Worm (Caenorhabditis elegans): ENCODE results near the gene snr-5.

ce11 chrIII:7832473-7832872 is 29.4 kb upstream of the snr-5 start:
- no peak for TF ChIP-seq nhr-90 (tag; optimal IDR thresholded peaks at IDR 0.05; ENCODE audit: poor library complexity)
- no peak for TF ChIP-seq ceh-82 (tag; optimal IDR thresholded peaks at IDR 0.05)
- no peak for TF ChIP-seq grh-1 (GFP tag; IDR thresholded peaks at IDR 0.05)
- TF ChIP-seq zag-1 (tag; optimal IDR thresholded peaks at IDR 0.05) = no peak
- no peak for TF ChIP-seq unc-86 (tag; optimal IDR thresholded peaks at IDR 0.05)
- TF ChIP-seq elt-3 (tag; optimal IDR thresholded peaks at IDR 0.05) = no peak
- no peak for TF ChIP-seq lin-39 (tag; optimal IDR thresholded peaks at IDR 0.05)
- no peak for TF ChIP-seq egl-27 (tag; optimal IDR thresholded peaks at IDR 0.05)
- TF ChIP-seq ceh-8 (GFP tag; optimal IDR thresholded peaks at IDR 0.05) = no peak

Measured in whole organism, L1 larva.